Worm (Caenorhabditis elegans): Measurements from ENCODE around the gene rab-14.

Gene rab-14

ce11 chrX:15613745-15614229 lies 7.4 kb upstream of the rab-14 start, which contains the start of gene K09E9.3:
Gene K09E9.3 (minus strand): TSS chrX:15613795.
- TF ChIP-seq B0310.2 (tag; optimal IDR thresholded peaks at IDR 0.05), result no peak
- TF ChIP-seq pes-1 (GFP tag; IDR thresholded peaks at IDR 0.05), result 0 out of 2 replicates have a peak, but pooled peaks have one; percentile 3
- peak; percentile 50 for TF ChIP-seq F13C5.2 (tag; optimal IDR thresholded peaks at IDR 0.05)
- peak; percentile 31 for TF ChIP-seq aly-1 (tag; optimal IDR thresholded peaks at IDR 0.05)

DNA sequence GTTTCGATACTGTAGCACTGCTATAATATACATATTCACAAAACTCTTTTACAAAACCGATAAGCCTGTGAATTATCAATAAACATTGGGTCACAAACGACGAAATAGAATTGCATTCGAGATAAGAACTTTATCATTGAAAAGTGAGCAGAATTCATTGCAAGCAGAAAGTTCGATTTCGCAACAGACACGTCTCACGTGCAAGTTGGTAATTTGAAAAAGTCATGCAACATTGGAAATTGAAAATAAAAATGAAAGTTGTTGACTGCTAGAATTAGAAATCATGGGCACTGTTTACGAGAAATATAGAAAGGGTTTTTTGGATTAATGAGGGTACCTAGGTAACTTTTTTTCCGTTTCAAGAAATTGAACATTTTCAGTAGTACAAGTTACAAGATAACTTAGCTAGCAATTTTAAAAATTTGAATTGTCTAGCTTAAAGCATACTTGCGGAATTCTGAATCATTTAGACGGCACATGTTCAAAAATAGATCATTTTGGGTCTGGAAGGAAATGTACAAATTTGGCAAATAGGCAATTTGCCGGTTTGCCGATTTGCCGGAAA lies 4.2 kb upstream of the rab-14 start:
- no peak for TF ChIP-seq aly-1 (tag; optimal IDR thresholded peaks at IDR 0.05)
- TF ChIP-seq ama-1 (optimal IDR thresholded peaks at IDR 0.05), result no peak

- no peak for TF ChIP-seq hnd-1 (tag; optimal IDR thresholded peaks at IDR 0.05)
- no peak for TF ChIP-seq tbx-37 (GFP tag; conservative IDR thresholded peaks at IDR 0.05)
- TF ChIP-seq hmbx-1 (tag; optimal IDR thresholded peaks at IDR 0.05), result no peak
Observed at ce11 chrX:15609698-15610097, 3.3 kb upstream of the rab-14 start.

- no peak for TF ChIP-seq hmbx-1 (tag; optimal IDR thresholded peaks at IDR 0.05)
- TF ChIP-seq B0310.2 (tag; optimal IDR thresholded peaks at IDR 0.05), result no peak
- TF ChIP-seq ets-7 (tag; optimal IDR thresholded peaks at IDR 0.05), result no peak
- no peak for TF ChIP-seq F13C5.2 (tag; optimal IDR thresholded peaks at IDR 0.05)
- no peak for TF ChIP-seq ceh-36 (tag; optimal IDR thresholded peaks at IDR 0.05)
- TF ChIP-seq flt-1 (GFP tag; IDR thresholded peaks at IDR 0.05), result no peak
- no peak for TF ChIP-seq pes-1 (GFP tag; IDR thresholded peaks at IDR 0.05)
- TF ChIP-seq scrt-1 (GFP tag; IDR thresholded peaks at IDR 0.05), result no peak
- no peak for TF ChIP-seq sea-1 (GFP tag; conservative IDR thresholded peaks at IDR 0.05)
- TF ChIP-seq hnd-1 (tag; optimal IDR thresholded peaks at IDR 0.05), result no peak
- no peak for TF ChIP-seq tra-4 (tag; optimal IDR thresholded peaks at IDR 0.05)
- TF ChIP-seq aly-1 (tag; optimal IDR thresholded peaks at IDR 0.05), result no peak
- no peak for TF ChIP-seq hmg-4 (GFP tag; optimal IDR thresholded peaks at IDR 0.05)
- TF ChIP-seq tbx-37 (GFP tag; conservative IDR thresholded peaks at IDR 0.05), result no peak
Observed at ce11 chrX:15608593-15608992, 2.2 kb upstream of the rab-14 start.

DNA sequence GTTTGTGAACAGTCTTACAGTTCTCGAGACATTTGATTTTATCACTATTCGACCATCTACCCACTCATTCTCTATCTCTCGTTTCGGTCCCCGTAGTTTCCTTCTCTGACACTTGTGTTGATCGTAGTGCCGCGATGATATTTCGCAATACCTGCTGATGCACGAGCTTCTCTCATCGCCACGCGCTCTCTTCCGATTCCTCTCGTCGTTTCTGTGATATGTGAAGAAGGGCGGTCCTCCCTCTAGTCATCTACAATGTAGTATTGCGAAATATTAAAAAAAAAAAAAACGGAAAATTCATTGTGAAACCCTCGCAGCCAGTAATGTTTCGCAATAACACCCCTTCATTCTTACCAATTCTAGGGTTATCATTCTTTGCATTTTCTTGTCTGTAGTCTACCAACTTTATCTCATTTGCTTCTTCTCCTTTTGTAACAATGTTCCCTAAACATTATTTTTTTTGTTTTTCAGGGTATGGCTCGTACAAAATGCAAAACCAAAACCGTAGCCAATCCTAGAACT lies 1.1 kb upstream of the rab-14 start, which contains the start of gene nipi-3:
nipi-3 (plus strand) TSS at position 472 of the 522 bp plus-strand sequence.
- TF ChIP-seq hnd-1 (tag; optimal IDR thresholded peaks at IDR 0.05), result no peak
- TF ChIP-seq scrt-1 (GFP tag; IDR thresholded peaks at IDR 0.05), result no peak
- TF ChIP-seq tbx-37 (GFP tag; conservative IDR thresholded peaks at IDR 0.05), result no peak
- TF ChIP-seq hmbx-1 (tag; optimal IDR thresholded peaks at IDR 0.05), result no peak
- TF ChIP-seq tra-4 (tag; optimal IDR thresholded peaks at IDR 0.05), result no peak

ce11 chrX:15604236-15604635 lies 2.2 kb downstream of the rab-14 start:
- TF ChIP-seq aly-1 (tag; optimal IDR thresholded peaks at IDR 0.05) (no peak), ets-7 (tag; optimal IDR thresholded peaks at IDR 0.05) (no peak)

- TF ChIP-seq ceh-36 (tag; optimal IDR thresholded peaks at IDR 0.05), result no peak
- peak; percentile 55 for TF ChIP-seq hmg-4 (GFP tag; optimal IDR thresholded peaks at IDR 0.05)
- TF ChIP-seq B0310.2 (tag; optimal IDR thresholded peaks at IDR 0.05), result no peak
Observed at ce11 chrX:15600512-15601117, 5.8 kb downstream of the rab-14 start, which contains the start of gene ent-2. Gene ent-2 (plus strand): TSS chrX:15601067.

DNA sequence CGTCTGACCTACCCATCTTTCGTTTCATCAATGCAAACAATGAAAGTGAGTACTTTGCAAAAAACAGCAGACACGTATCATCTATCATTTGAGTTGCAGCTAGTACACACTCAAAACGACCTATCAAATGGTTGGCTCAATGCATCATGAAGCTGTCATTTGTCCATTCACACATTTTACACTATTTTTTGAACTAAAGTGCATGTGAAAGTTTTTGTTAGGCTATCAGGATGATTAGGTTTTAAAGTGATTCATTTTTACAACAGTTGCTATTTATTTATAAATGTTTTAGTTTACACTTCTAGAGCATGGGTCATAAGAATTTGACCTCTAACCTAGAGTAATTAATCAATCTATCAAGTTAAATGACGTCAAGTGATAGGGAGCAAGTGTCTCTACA lies 6.5 kb downstream of the rab-14 start:
- no peak for TF ChIP-seq ama-1 (optimal IDR thresholded peaks at IDR 0.05)
- TF ChIP-seq scrt-1 (GFP tag; IDR thresholded peaks at IDR 0.05), result no peak
- no peak for TF ChIP-seq F13C5.2 (tag; optimal IDR thresholded peaks at IDR 0.05)
- no peak for TF ChIP-seq ets-7 (tag; optimal IDR thresholded peaks at IDR 0.05)
- no peak for TF ChIP-seq tbx-11 (GFP tag; IDR thresholded peaks at IDR 0.05)
- TF ChIP-seq tbx-37 (GFP tag; conservative IDR thresholded peaks at IDR 0.05), result no peak
- no peak for TF ChIP-seq hmg-4 (GFP tag; optimal IDR thresholded peaks at IDR 0.05)
- TF ChIP-seq sea-1 (GFP tag; conservative IDR thresholded peaks at IDR 0.05), result no peak
- TF ChIP-seq flt-1 (GFP tag; IDR thresholded peaks at IDR 0.05), result no peak
- TF ChIP-seq aly-1 (tag; optimal IDR thresholded peaks at IDR 0.05), result no peak
- TF ChIP-seq hmbx-1 (tag; optimal IDR thresholded peaks at IDR 0.05), result no peak
- no peak for TF ChIP-seq B0310.2 (tag; optimal IDR thresholded peaks at IDR 0.05)
- no peak for TF ChIP-seq hnd-1 (tag; optimal IDR thresholded peaks at IDR 0.05)
- TF ChIP-seq ceh-36 (tag; optimal IDR thresholded peaks at IDR 0.05), result no peak

DNA sequence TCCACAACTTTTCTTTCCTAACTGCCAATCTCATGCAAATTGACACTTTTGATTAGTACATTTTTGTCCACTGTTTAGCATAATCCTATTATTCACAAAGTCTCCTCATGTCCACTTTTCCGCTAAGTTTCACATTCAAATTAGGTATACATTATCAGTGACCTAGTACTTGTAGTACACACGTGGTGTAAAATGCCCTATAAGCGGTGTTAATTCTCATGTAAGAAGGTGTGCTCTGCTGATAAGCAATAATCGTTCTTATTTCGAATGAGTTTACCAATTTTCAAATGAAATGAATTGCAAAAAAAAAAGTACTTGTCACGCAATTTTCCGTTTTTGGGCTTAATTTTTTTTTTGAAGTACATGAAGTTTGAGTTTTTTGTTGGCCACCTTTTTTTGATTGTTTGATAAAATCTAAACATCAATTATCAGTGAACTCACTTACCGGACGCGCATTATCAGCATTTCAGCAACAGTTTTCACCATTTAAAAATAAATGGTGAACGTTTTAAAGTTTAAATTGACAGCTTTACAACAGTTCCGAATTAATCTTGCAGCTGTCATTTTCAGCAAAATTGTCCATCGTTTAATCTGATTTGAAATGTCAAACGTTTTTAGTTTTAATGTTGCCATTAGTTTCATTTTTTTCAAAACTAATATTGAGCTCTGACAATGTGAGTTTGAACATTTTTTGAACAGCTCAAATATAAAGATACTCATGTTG lies 7.6 kb downstream of the rab-14 start:
- TF ChIP-seq scrt-1 (GFP tag; IDR thresholded peaks at IDR 0.05) (no peak), ceh-36 (tag; optimal IDR thresholded peaks at IDR 0.05) (no peak), aly-1 (tag; optimal IDR thresholded peaks at IDR 0.05) (no peak), F13C5.2 (tag; optimal IDR thresholded peaks at IDR 0.05) (no peak), hmbx-1 (tag; optimal IDR thresholded peaks at IDR 0.05) (no peak), hnd-1 (tag; optimal IDR thresholded peaks at IDR 0.05) (no peak), flt-1 (GFP tag; IDR thresholded peaks at IDR 0.05) (no peak)

Data from whole organism, early embryonic.